Worm (Caenorhabditis elegans): ENCODE measurements around the gene cccp-1.

- TF ChIP-seq fos-1 (tag; optimal IDR thresholded peaks at IDR 0.05) (no peak), ztf-4 (tag; optimal IDR thresholded peaks at IDR 0.05) (no peak), nhr-237 (tag; optimal IDR thresholded peaks at IDR 0.05) (no peak), ztf-11 (tag; optimal IDR thresholded peaks at IDR 0.05) (no peak), zag-1 (tag; optimal IDR thresholded peaks at IDR 0.05) (no peak), unc-62 (GFP tag; optimal IDR thresholded peaks at IDR 0.05) (no peak), skn-1 (tag; optimal IDR thresholded peaks at IDR 0.05) (no peak), nhr-28 (tag; optimal IDR thresholded peaks at IDR 0.05) (no peak), lin-35 (GFP tag; optimal IDR thresholded peaks at IDR 0.05) (no peak), sox-4 (tag; optimal IDR thresholded peaks at IDR 0.05) (no peak), ceh-90 (tag; optimal IDR thresholded peaks at IDR 0.05) (no peak)
These were observed 26.6 kb upstream of the cccp-1 start, which contains the start of gene Y49E10.18 for ce11 chrIII:12445991-12446502.
